Worm (Caenorhabditis elegans) whole organism, L2 larva: ENCODE data around the gene R02F11.12.

Source experiments
- C34F6.9 ChIP-seq: fragments of 150-350 bp; optimal IDR thresholded peaks from 2 replicates; lab custom pipeline; 2014; ENCODE audit warnings: missing biosample characterization, missing genetic modification characterization
- ZK546.5 ChIP-seq: sonication (generic microtip); optimal IDR thresholded peaks from 2 replicates; lab custom pipeline; 2017; ENCODE audit warnings: missing biosample characterization, missing genetic modification characterization
- ceh-16 ChIP-seq: fragments of 150-350 bp; optimal IDR thresholded peaks from 2 replicates; lab custom pipeline; 2014; ENCODE audit warnings: missing biosample characterization, missing genetic modification characterization
- elt-3 ChIP-seq: sonication (generic microtip); optimal IDR thresholded peaks from 2 replicates; lab custom pipeline; 2017; ENCODE audit warnings: missing biosample characterization, missing genetic modification characterization
- fos-1 ChIP-seq: fragments of 150-350 bp; optimal IDR thresholded peaks from 2 replicates; lab custom pipeline; 2014; ENCODE audit warnings: missing biosample characterization, missing genetic modification characterization
- lin-13 ChIP-seq: fragments of 150-350 bp; optimal IDR thresholded peaks from 2 replicates; lab custom pipeline; 2014; ENCODE audit warnings: missing biosample characterization, missing genetic modification reagents, missing genetic modification characterization
- lsy-2 ChIP-seq, 2 experiments: fragments of 150-350 bp in 1 of 2; sonication (generic microtip) in 1 of 2; optimal IDR thresholded peaks; 2 replicates each; lab custom pipeline; 2014 to 2017; ENCODE audit warnings: missing biosample characterization in 2 of 2, missing genetic modification characterization in 2 of 2
- nhr-10 ChIP-seq: sonication (generic microtip); optimal IDR thresholded peaks from 2 replicates; lab custom pipeline; 2017; ENCODE audit warnings: missing biosample characterization, missing genetic modification characterization
- nhr-12 ChIP-seq: fragments of 150-350 bp; optimal IDR thresholded peaks from 2 replicates; lab custom pipeline; 2014; ENCODE audit warnings: missing biosample characterization, missing genetic modification characterization
- nhr-129 ChIP-seq: fragments of 150-350 bp; optimal IDR thresholded peaks from 2 replicates; lab custom pipeline; 2014; ENCODE audit warnings: missing biosample characterization, missing genetic modification characterization
- nhr-77 ChIP-seq: fragments of 150-350 bp; optimal IDR thresholded peaks from 2 replicates; lab custom pipeline; 2014; ENCODE audit warnings: missing biosample characterization, missing genetic modification characterization
- sma-9 ChIP-seq, 2 experiments: fragments of 150-350 bp in 1 of 2; sonication (generic microtip) in 1 of 2; optimal IDR thresholded peaks; 2 replicates each; lab custom pipeline; 2014 to 2016; ENCODE audit warnings: missing genetic modification characterization in 2 of 2, mild to moderate bottlenecking in 1 of 2, missing biosample characterization in 1 of 2, missing compliant biosample characterization in 1 of 2, missing genetic modification reagents in 1 of 2, moderate library complexity in 1 of 2
- ztf-11 ChIP-seq: sonication (generic microtip); optimal IDR thresholded peaks from 2 replicates; lab custom pipeline; 2017; ENCODE audit warnings: missing biosample characterization, missing genetic modification characterization

Gene R02F11.12

ce11 chrV:4834277-4834676 is 43.8 kb downstream of the R02F11.12 start, which contains the start of gene C37H5.14:
Gene C37H5.14, minus strand, starts transcription at chrV:4834377.
- no peak for TF ChIP-seq lin-13 (GFP tag; lab: Kevin White, UChicago)
- TF ChIP-seq nhr-12 (tag; lab: Kevin White, UChicago), result no peak
- TF ChIP-seq fos-1 (tag; lab: Kevin White, UChicago), result no peak
- TF ChIP-seq sma-9 (GFP tag; optimal IDR thresholded peaks at IDR 0.05; lab: Kevin White, UChicago), result no peak
- no peak for TF ChIP-seq sma-9 (tag; optimal IDR thresholded peaks at IDR 0.05; lab: Kevin White, UChicago)
- no peak for TF ChIP-seq lsy-2 (tag; optimal IDR thresholded peaks at IDR 0.05; lab: Kevin White, UChicago)
- TF ChIP-seq nhr-129 (tag; lab: Kevin White, UChicago), result no peak
- no peak for TF ChIP-seq ZK546.5 (tag; lab: Kevin White, UChicago)
- TF ChIP-seq ceh-16 (tag; lab: Kevin White, UChicago), result no peak
- no peak for TF ChIP-seq nhr-77

ce11 chrV:4839913-4840312 is 49.4 kb downstream of the R02F11.12 start, which contains the start of gene nas-9:
Gene nas-9, minus strand, starts transcription at chrV:4840013.
- TF ChIP-seq elt-3 (tag; lab: Kevin White, UChicago), result no peak
- TF ChIP-seq nhr-10 (tag; lab: Kevin White, UChicago), result no peak
- no peak for TF ChIP-seq ztf-11 (tag; lab: Kevin White, UChicago)
- TF ChIP-seq ceh-16 (tag; lab: Kevin White, UChicago), result no peak
- TF ChIP-seq C34F6.9, result no peak
- TF ChIP-seq, all 48 proteins: peak for 0
